Fruit fly (Drosophila melanogaster) whole organism, embryonic: ENCODE data around the gene CG10570.
A peak's percentile ranks its signal among the peaks of the same experiment; 100 is the strongest.

Source experiments
- Atf6 ChIP-seq: fragments of 200-800 bp; sonication (Bioruptor generic); IDR thresholded peaks from 2 replicates; pipeline ENCODE4 v1.3.6; 2022; ENCODE audit warnings: missing biosample characterization, missing genetic modification characterization
- Awh ChIP-seq: fragments of 200-800 bp; sonication (Bioruptor generic); IDR thresholded peaks from 2 replicates; pipeline ENCODE4, ENCODE4 v1.3.6; 2022; ENCODE audit warnings: missing biosample characterization, missing genetic modification characterization
- Blimp-1 ChIP-seq: fragments of 200-800 bp; sonication (Bioruptor generic); optimal IDR thresholded peaks from 3 replicates; lab custom pipeline; 2018; ENCODE audit warnings: missing biosample characterization, missing genetic modification characterization, mild to moderate bottlenecking, moderate library complexity, missing genetic modification reagents
- CG13624 ChIP-seq: fragments of 200-800 bp; sonication (Bioruptor generic); optimal IDR thresholded peaks from 2 replicates; lab custom pipeline; 2016; ENCODE audit warnings: missing biosample characterization, missing genetic modification characterization
- CG13775 ChIP-seq: fragments of 200-800 bp; sonication (Bioruptor generic); optimal IDR thresholded peaks from 3 replicates; lab custom pipeline; 2017; ENCODE audit warnings: missing biosample characterization, mild to moderate bottlenecking, missing genetic modification characterization
- CG1529 ChIP-seq: fragments of 200-800 bp; sonication (Bioruptor generic); optimal IDR thresholded peaks from 3 replicates; lab custom pipeline; 2018; ENCODE audit warnings: missing biosample characterization, missing genetic modification characterization
- CG16815 ChIP-seq: fragments of 200-800 bp; sonication (Bioruptor generic); optimal IDR thresholded peaks from 3 replicates; lab custom pipeline; 2017; ENCODE audit warnings: missing biosample characterization, mild to moderate bottlenecking, missing genetic modification characterization
- CG17186 ChIP-seq: fragments of 200-800 bp; sonication (Bioruptor generic); optimal IDR thresholded peaks from 3 replicates; lab custom pipeline; 2017; ENCODE audit warnings: missing biosample characterization, missing genetic modification reagents, missing genetic modification characterization
- CG30020 ChIP-seq: fragments of 200-800 bp; optimal IDR thresholded peaks from 2 replicates; lab custom pipeline; 2019; ENCODE audit warnings: missing biosample characterization, mild to moderate bottlenecking, missing genetic modification characterization, moderate library complexity
- CG3726 ChIP-seq: fragments of 200-800 bp; sonication (Bioruptor generic); IDR thresholded peaks from 3 replicates; pipeline ENCODE4, ENCODE4 v1.3.6; 2022; ENCODE audit warnings: missing biosample characterization, missing genetic modification characterization
- CG4617 ChIP-seq: fragments of 200-800 bp; sonication (Bioruptor generic); optimal IDR thresholded peaks from 3 replicates; lab custom pipeline; 2016; ENCODE audit warnings: missing biosample characterization, missing genetic modification characterization, borderline replicate concordance
- CG4730 ChIP-seq: fragments of 200-800 bp; sonication (Bioruptor generic); IDR thresholded peaks from 2 replicates; pipeline ENCODE4 v1.3.6; 2022; ENCODE audit warnings: missing biosample characterization, missing genetic modification characterization
- CG5953 ChIP-seq: fragments of 200-800 bp; sonication (Bioruptor generic); IDR thresholded peaks from 2 replicates; pipeline ENCODE4 v1.3.6; 2022; ENCODE audit warnings: missing biosample characterization, missing genetic modification characterization
- CG6689 ChIP-seq: fragments of 200-800 bp; sonication (Bioruptor generic); IDR thresholded peaks from 2 replicates; pipeline ENCODE4 v1.3.6; 2022; ENCODE audit warnings: missing biosample characterization, missing genetic modification characterization
- CG8281 ChIP-seq: fragments of 200-800 bp; sonication (Bioruptor generic); optimal IDR thresholded peaks from 2 replicates; lab custom pipeline; 2018; ENCODE audit warnings: missing biosample characterization, mild to moderate bottlenecking, missing genetic modification characterization, moderate library complexity
- CG8290 ChIP-seq, 3 experiments: fragments of 200-800 bp; sonication (Bioruptor generic); optimal IDR thresholded peaks; 2 replicates each; lab custom pipeline; 2016 to 2019; ENCODE audit warnings: missing biosample characterization in 3 of 3, missing genetic modification characterization in 3 of 3, mild to moderate bottlenecking in 2 of 3, moderate library complexity in 1 of 3
- CG8765 ChIP-seq: fragments of 200-800 bp; sonication (Bioruptor generic); IDR thresholded peaks from 2 replicates; pipeline ENCODE4 v1.3.6; 2022; ENCODE audit warnings: missing biosample characterization, missing genetic modification characterization
- CG9932 ChIP-seq: fragments of 200-800 bp; sonication (Bioruptor generic); IDR thresholded peaks from 2 replicates; pipeline ENCODE4 v1.3.6; 2022; ENCODE audit warnings: missing biosample characterization, missing genetic modification characterization
- D19B ChIP-seq: fragments of 200-800 bp; sonication (Bioruptor generic); optimal IDR thresholded peaks from 2 replicates; lab custom pipeline; 2017; ENCODE audit warnings: missing biosample characterization, mild to moderate bottlenecking, missing genetic modification characterization
- Hr51 ChIP-seq, 2 experiments: fragments of 200-800 bp; sonication (Bioruptor generic); optimal IDR thresholded peaks; 2 replicates in 1 of 2; 3 replicates in 1 of 2; lab custom pipeline; 2016 to 2018; ENCODE audit warnings: missing biosample characterization in 2 of 2, missing genetic modification characterization in 2 of 2, mild to moderate bottlenecking in 1 of 2, moderate library complexity in 1 of 2
- Lpt ChIP-seq: fragments of >200 bp; optimal IDR thresholded peaks from 2 replicates; lab custom pipeline; 2018; ENCODE audit warnings: missing biosample characterization, missing genetic modification characterization
- MESR4 ChIP-seq: fragments of 200-800 bp; sonication (Bioruptor generic); optimal IDR thresholded peaks from 2 replicates; lab custom pipeline; 2018; ENCODE audit warnings: missing biosample characterization, mild to moderate bottlenecking, missing genetic modification characterization, moderate library complexity
- Trl ChIP-seq, 3 experiments: fragments of >200 bp in 2 of 3; fragments of 200-800 bp in 1 of 3; sonication (Bioruptor generic) in 1 of 3; optimal IDR thresholded peaks; 2 replicates in 1 of 3; 3 replicates in 2 of 3; lab custom pipeline; 2016 to 2017; ENCODE audit warnings: missing biosample characterization in 1 of 3, missing genetic modification characterization in 1 of 3
- Xrp1 ChIP-seq: fragments of 200-800 bp; sonication (Bioruptor generic); IDR thresholded peaks from 2 replicates; pipeline ENCODE4 v1.3.6; 2022; ENCODE audit warnings: missing biosample characterization, missing genetic modification characterization
- abd-A ChIP-seq: fragments of 200-800 bp; sonication (Bioruptor generic); optimal IDR thresholded peaks from 3 replicates; lab custom pipeline; 2019; ENCODE audit warnings: missing biosample characterization, mild to moderate bottlenecking, missing genetic modification characterization, moderate library complexity
- btn ChIP-seq: fragments of 200-800 bp; sonication (Bioruptor generic); optimal IDR thresholded peaks from 2 replicates; lab custom pipeline; 2016; ENCODE audit warnings: missing biosample characterization, missing genetic modification characterization
- cg ChIP-seq: fragments of 200-800 bp; sonication (Bioruptor generic); optimal IDR thresholded peaks from 3 replicates; lab custom pipeline; 2019; ENCODE audit warnings: missing biosample characterization, mild to moderate bottlenecking, missing genetic modification characterization, moderate library complexity
- chm ChIP-seq: fragments of 200-800 bp; sonication (Bioruptor generic); IDR thresholded peaks from 2 replicates; pipeline ENCODE4 v1.3.6; 2022; ENCODE audit warnings: missing biosample characterization, missing genetic modification characterization
- danr ChIP-seq: fragments of 200-800 bp; sonication (Bioruptor generic); IDR thresholded peaks from 2 replicates; pipeline ENCODE4 v1.3.6; 2022; ENCODE audit warnings: missing biosample characterization, missing genetic modification characterization
- ems ChIP-seq: fragments of 200-800 bp; sonication (Bioruptor generic); optimal IDR thresholded peaks from 3 replicates; lab custom pipeline; 2016; ENCODE audit warnings: missing biosample characterization, missing genetic modification characterization
- eve ChIP-seq, 2 experiments: fragments of >200 bp; optimal IDR thresholded peaks; 2 replicates each; lab custom pipeline; 2017; ENCODE audit warnings: missing biosample characterization in 2 of 2, missing genetic modification characterization in 2 of 2
- fd64A ChIP-seq: fragments of 200-800 bp; sonication (Bioruptor generic); optimal IDR thresholded peaks from 3 replicates; lab custom pipeline; 2018; ENCODE audit warnings: missing biosample characterization, mild to moderate bottlenecking, missing genetic modification characterization
- fd96Cb ChIP-seq: fragments of 200-800 bp; sonication (Bioruptor generic); optimal IDR thresholded peaks from 2 replicates; lab custom pipeline; 2018; ENCODE audit warnings: missing biosample characterization, mild to moderate bottlenecking, missing genetic modification characterization, moderate library complexity
- gfzf ChIP-seq: fragments of 200-800 bp; sonication (Bioruptor generic); optimal IDR thresholded peaks from 2 replicates; lab custom pipeline; 2016; ENCODE audit warnings: missing biosample characterization, mild to moderate bottlenecking, missing genetic modification characterization, moderate library complexity
- inv ChIP-seq: fragments of 200-800 bp; sonication (Bioruptor generic); IDR thresholded peaks from 2 replicates; pipeline ENCODE4 v1.3.6; 2022; ENCODE audit warnings: missing biosample characterization, missing genetic modification characterization; ENCODE audit not compliant: partially characterized antibody
- lbe ChIP-seq: fragments of 200-800 bp; sonication (Bioruptor generic); optimal IDR thresholded peaks from 2 replicates; lab custom pipeline; 2016; ENCODE audit warnings: missing biosample characterization, mild to moderate bottlenecking, missing genetic modification characterization
- oc ChIP-seq: fragments of 200-800 bp; sonication (Bioruptor generic); optimal IDR thresholded peaks from 2 replicates; lab custom pipeline; 2018; ENCODE audit warnings: missing biosample characterization, mild to moderate bottlenecking, missing genetic modification characterization, moderate library complexity
- psq ChIP-seq: fragments of 200-800 bp; sonication (Bioruptor generic); optimal IDR thresholded peaks from 2 replicates; lab custom pipeline; 2017; ENCODE audit warnings: missing biosample characterization, missing genetic modification characterization
- row ChIP-seq: fragments of 200-800 bp; sonication (Bioruptor generic); IDR thresholded peaks from 3 replicates; pipeline ENCODE4 v1.3.6; 2022; ENCODE audit warnings: missing biosample characterization, missing genetic modification characterization
- scrt ChIP-seq: fragments of 200-800 bp; sonication (Bioruptor generic); optimal IDR thresholded peaks from 2 replicates; lab custom pipeline; 2018; ENCODE audit warnings: missing biosample characterization, mild to moderate bottlenecking, missing genetic modification characterization, moderate library complexity
- sens ChIP-seq: fragments of 200-800 bp; sonication (Bioruptor generic); peaks from one replicate; lab custom pipeline; 2016; ENCODE audit warnings: missing biosample characterization, missing genetic modification characterization
- sim ChIP-seq: fragments of 200-800 bp; sonication (Bioruptor generic); IDR thresholded peaks from 2 replicates; pipeline ENCODE4 v1.3.6; 2022; ENCODE audit warnings: missing biosample characterization, missing genetic modification characterization
- slp2 ChIP-seq: fragments of 200-800 bp; sonication (Bioruptor generic); optimal IDR thresholded peaks from 2 replicates; lab custom pipeline; 2016; ENCODE audit warnings: missing biosample characterization, missing genetic modification characterization
- so ChIP-seq: fragments of 200-800 bp; sonication (Bioruptor generic); IDR thresholded peaks from 3 replicates; pipeline ENCODE4 v1.3.6; 2022; ENCODE audit warnings: missing biosample characterization, missing genetic modification characterization
- twi ChIP-seq: fragments of 200-800 bp; optimal IDR thresholded peaks from 2 replicates; lab custom pipeline; 2019; ENCODE audit warnings: missing biosample characterization, mild to moderate bottlenecking, missing genetic modification characterization, moderate library complexity

Gene CG10570

dm6 chr2L:18843560-18843959, 32.5 kb upstream of the CG10570 start:
- TF ChIP-seq D19B (GFP tag; lab: Kevin White, UChicago) = peak; percentile 45
- peak; percentile 74 for TF ChIP-seq sens (GFP tag; lab: Kevin White, UChicago)
- peak; percentile 36 for TF ChIP-seq lbe (GFP tag; lab: Kevin White, UChicago)
- no peak for TF ChIP-seq btn (GFP tag; lab: Kevin White, UChicago)
- TF ChIP-seq row = peak; percentile 11; the same call in 1 of the 3 replicates
- no peak for TF ChIP-seq chm (GFP tag; lab: Robert Waterston, UW)
- TF ChIP-seq, all 482 proteins: peak for 4

dm6 chr2L:18841210-18841609, 30.2 kb upstream of the CG10570 start, which contains the start of gene CG31752:
CG31752 (minus strand) TSS chr2L:18841310.
- TF ChIP-seq Blimp-1 = no peak
- TF ChIP-seq cg (GFP tag; lab: Kevin White, UChicago) = no peak
- no peak for TF ChIP-seq CG9932 (GFP tag; lab: Robert Waterston, UW)

DNA sequence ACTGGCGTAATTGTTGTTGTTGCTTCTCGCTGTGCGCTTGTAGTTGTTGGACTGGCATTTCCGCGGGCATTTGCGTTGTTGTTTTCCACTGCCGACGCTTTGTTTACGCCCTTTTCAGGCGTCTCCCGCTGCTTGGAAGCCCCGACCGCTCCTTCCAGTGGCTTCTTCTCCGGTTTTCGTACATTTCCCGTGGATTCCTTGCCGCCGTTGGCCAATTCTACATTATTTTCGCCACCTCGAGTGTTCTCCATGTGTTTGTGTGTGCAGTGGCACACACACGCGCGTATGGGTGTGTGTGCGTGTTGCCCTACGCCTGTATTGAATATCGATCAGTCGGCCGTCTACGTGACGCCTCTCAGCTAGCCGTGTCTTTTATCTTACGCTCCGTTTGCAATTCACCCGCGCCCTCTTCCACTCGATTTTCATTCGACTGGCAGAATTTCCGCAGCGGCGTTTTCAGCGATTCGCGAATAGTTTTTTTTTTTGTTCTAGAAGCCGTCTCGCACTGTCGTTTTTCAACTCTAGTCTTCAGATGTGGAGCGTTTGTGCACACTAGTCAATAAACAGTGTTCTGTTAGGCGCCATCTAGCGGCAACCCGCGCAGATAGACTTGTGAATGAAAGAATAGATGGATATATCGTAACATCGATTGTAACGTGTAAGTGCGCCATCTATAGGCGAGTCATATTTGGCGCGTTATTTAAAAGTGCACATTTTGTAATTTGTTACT, 28.3 kb upstream of the CG10570 start, which contains the start of gene CG10600:
CG10600 (minus strand) TSS at position 537 of the 730 bp plus-strand sequence.
- no peak for TF ChIP-seq CG8281 (tag; lab: Kevin White, UChicago)
- no peak for TF ChIP-seq CG5953 (GFP tag; lab: Robert Waterston, UW)
- peak; percentile 43; the same call in 1 of the 2 replicates for TF ChIP-seq CG8765 (GFP tag; lab: Robert Waterston, UW)
- no peak for TF ChIP-seq so (GFP tag; lab: Robert Waterston, UW)
- TF ChIP-seq fd64A (GFP tag; lab: Kevin White, UChicago) = peak; percentile 10
- TF ChIP-seq sim = no peak
- TF ChIP-seq Trl (optimal IDR thresholded peaks at IDR 0.05; lab: Kevin White, UChicago) = no peak
- TF ChIP-seq Trl (GFP tag; optimal IDR thresholded peaks at IDR 0.05; lab: Kevin White, UChicago) = peak; percentile 90
- peak; percentile 67 for TF ChIP-seq Xrp1 (GFP tag; lab: Robert Waterston, UW)
- TF ChIP-seq fd96Cb (tag; lab: Kevin White, UChicago) = peak; percentile 16
- TF ChIP-seq CG17186 (GFP tag; lab: Kevin White, UChicago) = peak; percentile 87
- peak; percentile 45; the same call in 1 of the 2 replicates for TF ChIP-seq chm (GFP tag; lab: Robert Waterston, UW)
- TF ChIP-seq Hr51 (GFP tag; optimal IDR thresholded peaks at IDR 0.05; lab: Kevin White, UChicago) = peak in 1 of 2 experiments; percentile 93
- peak; percentile 55 for TF ChIP-seq CG16815
- TF ChIP-seq CG13775 (GFP tag; lab: Kevin White, UChicago) = peak; percentile 46
- TF ChIP-seq CG1529 (GFP tag; lab: Kevin White, UChicago) = peak; percentile 39
- TF ChIP-seq danr (GFP tag; lab: Robert Waterston, UW) = no peak
- peak; percentile 99 for TF ChIP-seq CG4617 (GFP tag; lab: Kevin White, UChicago)
- TF ChIP-seq scrt (GFP tag; lab: Kevin White, UChicago) = peak; percentile 61
- TF ChIP-seq CG13624 = peak; percentile 91
- no peak for TF ChIP-seq CG3726 (GFP tag; lab: Robert Waterston, UW)
- TF ChIP-seq psq (GFP tag; lab: Kevin White, UChicago) = peak; percentile 69
- TF ChIP-seq eve (GFP tag; optimal IDR thresholded peaks at IDR 0.05; lab: Kevin White, UChicago) = no peak
- TF ChIP-seq CG6689 (GFP tag; lab: Robert Waterston, UW) = 0 out of 2 replicates have a peak, but pooled peaks have one; percentile 14
- TF ChIP-seq Atf6 (GFP tag; lab: Robert Waterston, UW) = peak; percentile 59; the same call in 1 of the 2 replicates
- TF ChIP-seq MESR4 (GFP tag; lab: Kevin White, UChicago) = peak; percentile 84
- peak; percentile 44 for TF ChIP-seq gfzf (GFP tag; lab: Kevin White, UChicago)
- TF ChIP-seq oc = no peak
- no peak for TF ChIP-seq abd-A
- peak; percentile 63 for TF ChIP-seq slp2 (GFP tag; lab: Kevin White, UChicago)
- TF ChIP-seq CG30020 = peak; percentile 26
- TF ChIP-seq CG4730 (GFP tag; lab: Robert Waterston, UW) = peak; percentile 58
- peak; percentile 86 for TF ChIP-seq ems (GFP tag; lab: Kevin White, UChicago)
- no peak for TF ChIP-seq Awh
- peak; percentile 83 for TF ChIP-seq inv
- peak; percentile 34 for TF ChIP-seq twi (tag; lab: Kevin White, UChicago)
- peak; percentile 98 for TF ChIP-seq CG8290 (GFP tag; optimal IDR thresholded peaks at IDR 0.05; lab: Kevin White, UChicago)
- peak; percentile 75 to 95 for TF ChIP-seq CG8290 (tag; optimal IDR thresholded peaks at IDR 0.05; lab: Kevin White, UChicago)
- TF ChIP-seq Lpt (GFP tag; lab: Kevin White, UChicago) = no peak
